Worm (Caenorhabditis elegans) whole organism, mixed stage, embryonic: Measurements from ENCODE around the gene R09F10.5.
"Not testable (repeated sequence)": the region's sequence is repeated elsewhere in the genome, so short reads cannot be mapped to it uniquely, and the experiment has no call there.

Experiments
- M03D4.4 ChIP-seq: sonication (generic microtip); optimal IDR thresholded peaks from 2 replicates; lab custom pipeline; 2017; ENCODE audit warnings: mild to moderate bottlenecking, missing genetic modification characterization, missing compliant biosample characterization
- bed-3 ChIP-seq: fragments of 200-800 bp; sonication (Bioruptor generic); optimal IDR thresholded peaks from 3 replicates; lab custom pipeline; 2018; ENCODE audit warnings: mild to moderate bottlenecking, missing genetic modification characterization, moderate library complexity, missing compliant biosample characterization
- blmp-1 ChIP-seq: fragments of 150-350 bp; optimal IDR thresholded peaks from 2 replicates; lab custom pipeline; 2014; ENCODE audit warnings: missing biosample characterization, missing genetic modification characterization
- ceh-39 ChIP-seq: fragments of 150-350 bp; optimal IDR thresholded peaks from 2 replicates; lab custom pipeline; 2014; ENCODE audit warnings: missing biosample characterization, missing genetic modification characterization
- ceh-43 ChIP-seq: fragments of 200-800 bp; sonication (Bioruptor generic); optimal IDR thresholded peaks from 2 replicates; lab custom pipeline; 2018; ENCODE audit warnings: mild to moderate bottlenecking, missing genetic modification characterization, moderate library complexity, missing compliant biosample characterization
- ces-1 ChIP-seq: fragments of 150-350 bp; optimal IDR thresholded peaks from 2 replicates; lab custom pipeline; 2014; ENCODE audit warnings: missing biosample characterization, missing genetic modification reagents, missing genetic modification characterization
- drap-1 ChIP-seq: fragments of 200-800 bp; sonication (Bioruptor generic); optimal IDR thresholded peaks from 3 replicates; lab custom pipeline; 2018; ENCODE audit warnings: mild to moderate bottlenecking, missing genetic modification characterization, missing compliant biosample characterization
- elt-1 ChIP-seq: sonication (generic microtip); optimal IDR thresholded peaks from 2 replicates; lab custom pipeline; 2017; ENCODE audit warnings: missing genetic modification characterization, mild to moderate bottlenecking, missing compliant biosample characterization, antibody characterized with exemption, moderate library complexity, borderline replicate concordance; ENCODE audit not compliant: insufficient read depth
- elt-3 ChIP-seq: fragments of 150-350 bp; optimal IDR thresholded peaks from 2 replicates; lab custom pipeline; 2014; ENCODE audit warnings: missing biosample characterization, missing genetic modification characterization
- flh-1 ChIP-seq: fragments of 200-800 bp; sonication (Bioruptor generic); optimal IDR thresholded peaks from 2 replicates; lab custom pipeline; 2018; ENCODE audit warnings: mild to moderate bottlenecking, missing genetic modification characterization, moderate library complexity, missing compliant biosample characterization
- ham-2 ChIP-seq: fragments of 200-800 bp; sonication (Bioruptor generic); optimal IDR thresholded peaks from 2 replicates; lab custom pipeline; 2018; ENCODE audit warnings: mild to moderate bottlenecking, missing genetic modification characterization, missing compliant biosample characterization
- hlh-1 ChIP-seq: fragments of 150-350 bp; optimal IDR thresholded peaks from 2 replicates; lab custom pipeline; 2014; ENCODE audit warnings: missing biosample characterization, missing genetic modification reagents, missing genetic modification characterization
- lin-13 ChIP-seq: fragments of 150-350 bp; optimal IDR thresholded peaks from 2 replicates; lab custom pipeline; 2014; ENCODE audit warnings: missing biosample characterization, missing genetic modification characterization
- lin-32 ChIP-seq: fragments of 200-800 bp; sonication (Bioruptor generic); optimal IDR thresholded peaks from 2 replicates; lab custom pipeline; 2018; ENCODE audit warnings: mild to moderate bottlenecking, missing genetic modification characterization, missing compliant biosample characterization
- lsy-2 ChIP-seq: fragments of 150-350 bp; optimal IDR thresholded peaks from 2 replicates; lab custom pipeline; 2014; ENCODE audit warnings: missing biosample characterization, missing genetic modification characterization
- mab-5 ChIP-seq: fragments of 150-350 bp; optimal IDR thresholded peaks from 2 replicates; lab custom pipeline; 2014; ENCODE audit warnings: missing biosample characterization, missing genetic modification characterization
- mep-1 ChIP-seq: fragments of 150-350 bp; optimal IDR thresholded peaks from 2 replicates; lab custom pipeline; 2017; ENCODE audit warnings: missing biosample characterization, missing genetic modification reagents, missing genetic modification characterization, inconsistent platforms
- mls-2 ChIP-seq: sonication (generic microtip); optimal IDR thresholded peaks from 2 replicates; lab custom pipeline; 2016; ENCODE audit warnings: mild to moderate bottlenecking, missing genetic modification characterization, moderate library complexity, missing compliant biosample characterization
- nhr-2 ChIP-seq: fragments of 150-350 bp; optimal IDR thresholded peaks from 2 replicates; lab custom pipeline; 2014; ENCODE audit warnings: missing biosample characterization, missing genetic modification characterization
- nhr-237 ChIP-seq: fragments of 150-350 bp; optimal IDR thresholded peaks from 2 replicates; lab custom pipeline; 2014; ENCODE audit warnings: missing biosample characterization, missing genetic modification characterization
- pha-4 ChIP-seq: fragments of 150-350 bp; optimal IDR thresholded peaks from 2 replicates; lab custom pipeline; 2018; ENCODE audit warnings: missing biosample characterization, missing genetic modification reagents, missing genetic modification characterization
- snpc-4 ChIP-seq: fragments of 150-350 bp; optimal IDR thresholded peaks from 2 replicates; lab custom pipeline; 2014; ENCODE audit warnings: missing biosample characterization, missing genetic modification characterization
- sptf-1 ChIP-seq: sonication (generic microtip); optimal IDR thresholded peaks from 2 replicates; lab custom pipeline; 2017; ENCODE audit warnings: mild to moderate bottlenecking, missing genetic modification characterization, moderate library complexity, missing compliant biosample characterization
- tbx-8 ChIP-seq: fragments of 200-800 bp; sonication (Bioruptor generic); optimal IDR thresholded peaks from 2 replicates; lab custom pipeline; 2018; ENCODE audit warnings: mild to moderate bottlenecking, missing genetic modification characterization, moderate library complexity, missing compliant biosample characterization
- unc-120 ChIP-seq: sonication (generic microtip); optimal IDR thresholded peaks from 2 replicates; lab custom pipeline; 2017; ENCODE audit warnings: missing genetic modification characterization, missing compliant biosample characterization; ENCODE audit not compliant: poor library complexity, severe bottlenecking
- unc-39 ChIP-seq: fragments of 150-350 bp; optimal IDR thresholded peaks from 2 replicates; lab custom pipeline; 2014; ENCODE audit warnings: missing biosample characterization, missing genetic modification characterization
- zip-8 ChIP-seq: fragments of 150-350 bp; optimal IDR thresholded peaks from 2 replicates; lab custom pipeline; 2014; ENCODE audit warnings: missing biosample characterization, missing genetic modification characterization

R09F10.5 gene

ce11 chrX:8321811-8322210 lies 14.3 kb upstream of the R09F10.5 start, which contains the start of gene abu-9:
Gene abu-9, plus strand, starts transcription at chrX:8322111.
- TF ChIP-seq lsy-2, elt-1, unc-39 (tag; lab: Kevin White, UChicago): not testable (repeated sequence)

- TF ChIP-seq elt-1 (tag; lab: Kevin White, UChicago), result no peak
- TF ChIP-seq mep-1 (tag; lab: Kevin White, UChicago), result no peak
- TF ChIP-seq flh-1 (GFP tag; lab: Kevin White, UChicago), result no peak
Measured at ce11 chrX:8320889-8321288, 13.4 kb upstream of the R09F10.5 start, which contains the start of gene pqn-57. Gene pqn-57, minus strand, starts transcription at chrX:8320989.

ce11 chrX:8318950-8319349 lies 11.4 kb upstream of the R09F10.5 start, which contains the start of gene srh-11:
Gene srh-11, minus strand, starts transcription at chrX:8319050.
- TF ChIP-seq blmp-1 (no peak), unc-120 (tag; lab: Kevin White, UChicago) (no peak), elt-3 (tag; lab: Kevin White, UChicago) (no peak), unc-39 (tag; lab: Kevin White, UChicago) (no peak), bed-3 (GFP tag; lab: Kevin White, UChicago) (no peak), ces-1 (GFP tag; lab: Kevin White, UChicago) (no peak), tbx-8 (GFP tag; lab: Kevin White, UChicago) (no peak), pha-4 (tag; lab: Kevin White, UChicago) (no peak), mab-5 (tag; lab: Kevin White, UChicago) (no peak), mls-2 (no peak), flh-1 (GFP tag; lab: Kevin White, UChicago) (no peak), lsy-2 (tag; lab: Kevin White, UChicago) (no peak), zip-8 (tag; lab: Kevin White, UChicago) (no peak), drap-1 (no peak), sptf-1 (tag; lab: Kevin White, UChicago) (no peak), lin-32 (no peak), M03D4.4 (no peak), snpc-4 (no peak)
- TF ChIP-seq, all 35 proteins: peak for 0

- no peak for TF ChIP-seq nhr-237 (tag; lab: Kevin White, UChicago)
- peak; percentile 97 for TF ChIP-seq ces-1 (GFP tag; lab: Kevin White, UChicago)
- no peak for TF ChIP-seq hlh-1 (tag; lab: Kevin White, UChicago)
- no peak for TF ChIP-seq mls-2
- TF ChIP-seq bed-3 (GFP tag; lab: Kevin White, UChicago), result no peak
- TF ChIP-seq, all 35 proteins: peak for 1
Measured at ce11 chrX:8311590-8311989, 4.1 kb upstream of the R09F10.5 start.

- TF ChIP-seq zip-8 (tag; lab: Kevin White, UChicago) (no peak), lin-13 (tag; lab: Kevin White, UChicago) (no peak), mep-1 (tag; lab: Kevin White, UChicago) (no peak), lin-32 (no peak), ceh-39 (no peak), drap-1 (no peak), blmp-1 (no peak), lsy-2 (tag; lab: Kevin White, UChicago) (no peak), snpc-4 (no peak), M03D4.4 (no peak), elt-1 (tag; lab: Kevin White, UChicago) (no peak), flh-1 (GFP tag; lab: Kevin White, UChicago) (no peak), nhr-237 (tag; lab: Kevin White, UChicago) (no peak), unc-120 (tag; lab: Kevin White, UChicago) (no peak), mab-5 (tag; lab: Kevin White, UChicago) (no peak), ceh-43 (GFP tag; lab: Kevin White, UChicago) (no peak), ham-2 (GFP tag; lab: Kevin White, UChicago) (no peak)
Measured at ce11 chrX:8310747-8311146, 3.2 kb upstream of the R09F10.5 start.

- TF ChIP-seq nhr-2 (tag; lab: Kevin White, UChicago) (no peak), ces-1 (GFP tag; lab: Kevin White, UChicago) (peak; percentile 75)
Measured at ce11 chrX:8308491-8308890, 991 bp upstream of the R09F10.5 start.
